Worm (Caenorhabditis elegans): Measurements from ENCODE around the gene rep-1.

Gene rep-1

DNA sequence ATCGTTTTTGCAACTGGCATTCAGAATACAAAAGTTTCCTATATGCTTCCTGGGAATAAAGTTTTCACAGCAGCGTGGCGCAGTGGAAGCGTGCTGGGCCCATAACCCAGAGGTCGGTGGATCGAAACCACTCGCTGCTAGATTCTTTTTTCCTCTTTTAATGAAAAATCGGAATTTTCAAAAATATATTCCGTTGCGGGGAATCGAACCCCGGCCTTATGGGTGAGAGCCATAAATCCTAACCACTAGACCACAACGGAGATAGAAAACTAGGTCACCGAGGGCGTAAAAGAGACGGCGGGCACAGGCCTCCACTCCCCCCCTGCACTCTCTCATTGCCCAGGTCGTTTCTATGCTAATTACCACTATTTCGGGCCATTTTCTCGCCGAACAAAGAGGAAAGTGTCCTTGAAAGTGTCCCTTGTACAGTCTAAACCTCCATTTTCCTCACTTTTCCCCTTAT, 34.4 kb downstream of the rep-1 start, which contains the start of gene Y22D7AL.6:
Y22D7AL.6 (plus strand) TSS at position 413 of the 463 bp plus-strand sequence.
- TF ChIP-seq F57A8.1 (GFP tag; optimal IDR thresholded peaks at IDR 0.05) (peak; percentile 66), snpc-3.4 (tag; optimal IDR thresholded peaks at IDR 0.05) (peak; percentile 61), tbp1 (GFP tag; optimal IDR thresholded peaks at IDR 0.05) (peak; percentile 98), F22D6.2 (tag; optimal IDR thresholded peaks at IDR 0.05) (peak; percentile 16), Y53G8AR.9 (GFP tag; conservative IDR thresholded peaks at IDR 0.05) (no peak), C17E4.6 (GFP tag; IDR thresholded peaks at IDR 0.05) (peak; percentile 61; the same call in 1 of the 2 replicates), nfyb-1 (GFP tag; IDR thresholded peaks at IDR 0.05) (peak; percentile 83), tbx-9 (tag; optimal IDR thresholded peaks at IDR 0.05; ENCODE audit: borderline replicate concordance) (no peak), madf-6 (GFP tag; IDR thresholded peaks at IDR 0.05) (peak; percentile 55), ceh-79 (tag; optimal IDR thresholded peaks at IDR 0.05) (peak; percentile 14), B0035.1 (tag; optimal IDR thresholded peaks at IDR 0.05) (peak; percentile 49), tlf-1 (GFP tag; optimal IDR thresholded peaks at IDR 0.05) (peak; percentile 44), let-607 (tag; optimal IDR thresholded peaks at IDR 0.05) (peak in 1 of 2 experiments; percentile 57), cebp-2 (GFP tag; IDR thresholded peaks at IDR 0.05) (0 out of 2 replicates have a peak, but pooled peaks have one; percentile 63), zim-3 (tag; optimal IDR thresholded peaks at IDR 0.05) (peak; percentile 80), lir-1 (GFP tag; conservative IDR thresholded peaks at IDR 0.05) (no peak; the same call in 1 of the 2 replicates), F33H1.4 (GFP tag; IDR thresholded peaks at IDR 0.05) (peak; percentile 51), ama-1 (optimal IDR thresholded peaks at IDR 0.05) (no peak), ama-1 (GFP tag; optimal IDR thresholded peaks at IDR 0.05) (peak in 1 of 2 experiments; percentile 75), hlh-26 (GFP tag; conservative IDR thresholded peaks at IDR 0.05) (no peak), ceh-58 (GFP tag; IDR thresholded peaks at IDR 0.05) (no peak), xnd-1 (tag; optimal IDR thresholded peaks at IDR 0.05) (no peak), F39B2.1 (GFP tag; IDR thresholded peaks at IDR 0.05) (no peak), pbrm-1 (GFP tag; IDR thresholded peaks at IDR 0.05) (peak; percentile 89), dpff-1 (tag; optimal IDR thresholded peaks at IDR 0.05) (no peak), Y53F4B.3 (GFP tag; IDR thresholded peaks at IDR 0.05) (peak; percentile 47; the same call in 1 of the 2 replicates), ceh-91 (GFP tag; IDR thresholded peaks at IDR 0.05) (no peak), lsl-1 (GFP tag; optimal IDR thresholded peaks at IDR 0.05) (peak; percentile 65), ztf-22 (GFP tag; optimal IDR thresholded peaks at IDR 0.05) (no peak), B0336.3 (GFP tag; IDR thresholded peaks at IDR 0.05) (peak; percentile 71), hmg-20 (GFP tag; IDR thresholded peaks at IDR 0.05) (peak; percentile 73; the same call in 1 of the 2 replicates), ZK185.1 (tag; optimal IDR thresholded peaks at IDR 0.05; ENCODE audit: poor library complexity, severe bottlenecking) (no peak), ceh-27 (GFP tag; optimal IDR thresholded peaks at IDR 0.05) (peak; percentile 23), D2030.7 (GFP tag; IDR thresholded peaks at IDR 0.05) (peak; percentile 86), madf-3 (GFP tag; IDR thresholded peaks at IDR 0.05) (0 out of 2 replicates have a peak, but pooled peaks have one; percentile 67), lin-40 (tag; optimal IDR thresholded peaks at IDR 0.05) (peak; percentile 63), nfya-2 (GFP tag; IDR thresholded peaks at IDR 0.05) (0 out of 2 replicates have a peak, but pooled peaks have one; percentile 5), ztf-3 (GFP tag; optimal IDR thresholded peaks at IDR 0.05) (no peak), ztf-18 (tag; optimal IDR thresholded peaks at IDR 0.05) (peak; percentile 63), F52B5.7 (tag; optimal IDR thresholded peaks at IDR 0.05) (peak; percentile 80), rec-8 (tag; optimal IDR thresholded peaks at IDR 0.05) (peak; percentile 65 to 69), K11D2.4 (GFP tag; IDR thresholded peaks at IDR 0.05) (peak; percentile 57; the same call in 1 of the 2 replicates), lag-1 (GFP tag; IDR thresholded peaks at IDR 0.05) (no peak), ztf-26 (tag; optimal IDR thresholded peaks at IDR 0.05) (peak; percentile 43), let-526 (GFP tag; IDR thresholded peaks at IDR 0.05) (no peak), sptf-2 (GFP tag; optimal IDR thresholded peaks at IDR 0.05) (peak; percentile 45), akir-1 (GFP tag; optimal IDR thresholded peaks at IDR 0.05) (no peak), Y79H2A.3 (GFP tag; conservative IDR thresholded peaks at IDR 0.05) (0 out of 2 replicates have a peak, but pooled peaks have one; percentile 29)

All from whole organism, young adult.